Fruit fly (Drosophila melanogaster) whole organism, prepupa: ENCODE results near the gene elfless.

Source experiments
- CG10631 ChIP-seq: fragments of 200-800 bp; sonication (Bioruptor generic); optimal IDR thresholded peaks from 2 replicates; lab custom pipeline; 2016; ENCODE audit warnings: missing biosample characterization, missing genetic modification characterization
- CG11294 ChIP-seq: fragments of 200-800 bp; sonication (Bioruptor generic); IDR thresholded peaks from 2 replicates; pipeline ENCODE4 v1.3.6; 2022; ENCODE audit warnings: missing biosample characterization, missing genetic modification characterization
- CG3032 ChIP-seq: fragments of 200-800 bp; optimal IDR thresholded peaks from 2 replicates; lab custom pipeline; 2019; ENCODE audit warnings: missing biosample characterization, mild to moderate bottlenecking, missing genetic modification characterization, moderate library complexity
- CG3919 ChIP-seq: fragments of 200-800 bp; sonication (Bioruptor generic); optimal IDR thresholded peaks from 3 replicates; lab custom pipeline; 2016; ENCODE audit warnings: missing biosample characterization, missing genetic modification characterization
- CG6792 ChIP-seq: fragments of 200-800 bp; sonication (Bioruptor generic); optimal IDR thresholded peaks from 3 replicates; lab custom pipeline; 2016; ENCODE audit warnings: missing biosample characterization, missing genetic modification characterization
- Eip78C ChIP-seq: fragments of 200-800 bp; sonication (Bioruptor generic); peaks from one replicate; lab custom pipeline; 2016; ENCODE audit warnings: missing biosample characterization, missing genetic modification characterization
- Hr39 ChIP-seq: fragments of 200-800 bp; sonication (Bioruptor generic); optimal IDR thresholded peaks from 2 replicates; lab custom pipeline; 2016; ENCODE audit warnings: missing biosample characterization, missing genetic modification characterization
- Hr4 ChIP-seq: fragments of 200-800 bp; sonication (Bioruptor generic); optimal IDR thresholded peaks from 3 replicates; lab custom pipeline; 2016; ENCODE audit warnings: missing biosample characterization, missing genetic modification characterization
- OdsH ChIP-seq: fragments of 200-800 bp; sonication (Bioruptor generic); optimal IDR thresholded peaks from 3 replicates; lab custom pipeline; 2016; ENCODE audit warnings: missing biosample characterization, missing genetic modification characterization
- Sox14 ChIP-seq: fragments of 200-800 bp; sonication (Bioruptor generic); optimal IDR thresholded peaks from 3 replicates; lab custom pipeline; 2016; ENCODE audit warnings: missing biosample characterization, missing genetic modification characterization
- eg ChIP-seq: fragments of 200-800 bp; sonication (Bioruptor generic); IDR thresholded peaks from 3 replicates; pipeline ENCODE4 v1.3.6; 2022; ENCODE audit warnings: missing biosample characterization, missing genetic modification characterization
- salr ChIP-seq, 2 experiments: fragments of 200-800 bp; sonication (Bioruptor generic); optimal IDR thresholded peaks; 3 replicates each; lab custom pipeline; 2016 to 2018; ENCODE audit warnings: missing biosample characterization in 2 of 2, missing genetic modification characterization in 2 of 2, mild to moderate bottlenecking in 1 of 2

The elfless gene

dm6 chr2L:17963071-17963567 is 48.2 kb downstream of the elfless start, which contains the start of gene CG5674 (continued):
- no peak for TF ChIP-seq CG3032
- TF ChIP-seq Sox14 (GFP tag; lab: Kevin White, UChicago), result peak; percentile 75
- TF ChIP-seq CG3919 (GFP tag; lab: Kevin White, UChicago), result peak; percentile 40
- TF ChIP-seq CG10631 (GFP tag; lab: Kevin White, UChicago), result peak; percentile 45
- TF ChIP-seq salr (GFP tag; optimal IDR thresholded peaks at IDR 0.05; lab: Kevin White, UChicago), result peak in 1 of 2 experiments; percentile 20
- 0 out of 2 replicates have a peak, but pooled peaks have one; percentile 22 for TF ChIP-seq CG11294 (GFP tag; lab: Robert Waterston, UW)

dm6 chr2L:17960214-17960613 is 51.1 kb downstream of the elfless start:
- TF ChIP-seq CG10631 (GFP tag; lab: Kevin White, UChicago) (no peak), CG6792 (GFP tag; lab: Kevin White, UChicago) (no peak), Eip78C (GFP tag; lab: Kevin White, UChicago) (no peak), Hr4 (GFP tag; lab: Kevin White, UChicago) (no peak), Hr39 (GFP tag; lab: Kevin White, UChicago) (no peak), eg (GFP tag; lab: Robert Waterston, UW) (no peak), OdsH (GFP tag; lab: Kevin White, UChicago) (no peak)
